Fruit fly (Drosophila melanogaster) whole organism, embryonic: ENCODE results near the gene Sgt1.

Source experiments
- CG12391 ChIP-seq: fragments of 200-800 bp; sonication (Bioruptor generic); optimal IDR thresholded peaks from 3 replicates; lab custom pipeline; 2018; ENCODE audit warnings: missing biosample characterization, mild to moderate bottlenecking, missing genetic modification characterization, moderate library complexity
- CG2202 ChIP-seq: fragments of 200-800 bp; sonication (Bioruptor generic); optimal IDR thresholded peaks from 2 replicates; lab custom pipeline; 2018; ENCODE audit warnings: missing biosample characterization, mild to moderate bottlenecking, missing genetic modification characterization
- CG3407 ChIP-seq: fragments of 200-800 bp; sonication (Bioruptor generic); optimal IDR thresholded peaks from 2 replicates; lab custom pipeline; 2018; ENCODE audit warnings: missing biosample characterization, mild to moderate bottlenecking, missing genetic modification characterization
- CG6272 ChIP-seq: fragments of 200-800 bp; sonication (Bioruptor generic); IDR thresholded peaks from 2 replicates; pipeline ENCODE4 v1.3.6; 2022; ENCODE audit warnings: missing biosample characterization, missing genetic modification characterization
- CG7928 ChIP-seq: fragments of 200-800 bp; sonication (Bioruptor generic); optimal IDR thresholded peaks from 2 replicates; lab custom pipeline; 2017; ENCODE audit warnings: missing biosample characterization, mild to moderate bottlenecking, missing genetic modification characterization
- CG9437 ChIP-seq: fragments of 200-800 bp; sonication (Bioruptor generic); optimal IDR thresholded peaks from 2 replicates; lab custom pipeline; 2018; ENCODE audit warnings: missing biosample characterization, mild to moderate bottlenecking, missing genetic modification characterization
- D ChIP-seq, 2 experiments: fragments of 200-800 bp in 1 of 2; fragments of >200 bp in 1 of 2; sonication (Bioruptor generic) in 1 of 2; optimal IDR thresholded peaks; 2 replicates in 1 of 2; 3 replicates in 1 of 2; lab custom pipeline; 2017; ENCODE audit warnings: mild to moderate bottlenecking in 1 of 2, missing biosample characterization in 1 of 2, missing genetic modification characterization in 1 of 2, missing genetic modification reagents in 1 of 2
- bigmax ChIP-seq: fragments of 200-800 bp; sonication (Bioruptor generic); optimal IDR thresholded peaks from 2 replicates; lab custom pipeline; 2018; ENCODE audit warnings: missing biosample characterization, mild to moderate bottlenecking, missing genetic modification characterization
- lilli ChIP-seq: fragments of 200-800 bp; sonication (Bioruptor generic); optimal IDR thresholded peaks from 3 replicates; lab custom pipeline; 2016; ENCODE audit warnings: missing biosample characterization, missing genetic modification characterization
- prd ChIP-seq, 3 experiments: fragments of >200 bp in 2 of 3; fragments of 200-800 bp in 1 of 3; sonication (Bioruptor generic) in 1 of 3; optimal IDR thresholded peaks in 2 of 3; IDR thresholded peaks in 1 of 3; 2 replicates in 2 of 3; 3 replicates in 1 of 3; pipeline versions ENCODE4 v1.3.6 to Lab custom; 2017 to 2022; ENCODE audit warnings: missing biosample characterization in 1 of 3, missing genetic modification characterization in 1 of 3
- vfl ChIP-seq: fragments of 200-800 bp; sonication (Bioruptor generic); optimal IDR thresholded peaks from 2 replicates; lab custom pipeline; 2016; ENCODE audit warnings: missing biosample characterization, missing genetic modification characterization

DNA sequence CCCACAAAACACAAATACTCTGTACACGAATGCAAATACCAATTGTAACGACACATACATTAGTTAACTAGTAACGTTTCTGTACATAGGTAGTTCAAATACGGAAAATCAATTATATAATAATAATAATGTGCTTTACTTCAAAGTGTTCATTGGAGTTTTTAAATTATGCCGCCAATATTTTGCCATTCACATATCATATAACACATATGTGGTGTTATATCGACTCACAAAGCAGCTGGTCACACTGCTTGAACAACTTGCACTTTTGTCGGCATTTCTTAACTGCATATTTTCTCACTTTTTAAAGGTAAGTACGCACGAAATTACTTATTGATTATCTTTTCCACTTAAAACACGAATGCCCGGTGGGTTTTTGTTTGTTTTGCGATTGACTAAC is 39.1 kb upstream of the Sgt1 start, which contains the start of gene DppIII:
- no peak for TF ChIP-seq CG3407 (GFP tag; lab: Kevin White, UChicago)
- no peak for TF ChIP-seq vfl (GFP tag; lab: Kevin White, UChicago)
- no peak for TF ChIP-seq CG7928
- TF ChIP-seq CG9437, result no peak
- TF ChIP-seq CG12391 (tag; lab: Kevin White, UChicago), result no peak
- no peak for TF ChIP-seq prd (optimal IDR thresholded peaks at IDR 0.05; lab: Kevin White, UChicago)
- TF ChIP-seq prd (GFP tag; IDR thresholded peaks at IDR 0.05; lab: Robert Waterston, UW), result no peak
- no peak for TF ChIP-seq CG6272 (GFP tag; lab: Robert Waterston, UW)
- TF ChIP-seq lilli, result no peak
- no peak for TF ChIP-seq D (optimal IDR thresholded peaks at IDR 0.05; lab: Kevin White, UChicago)
- no peak for TF ChIP-seq D (GFP tag; optimal IDR thresholded peaks at IDR 0.05; lab: Kevin White, UChicago)
- TF ChIP-seq CG2202 (tag; lab: Kevin White, UChicago), result no peak
- no peak for TF ChIP-seq bigmax
